Fruit fly (Drosophila melanogaster): ENCODE results near the gene CG3817.

Gene CG3817

dm6 chr3R:14879207-14879863 lies 19.2 kb upstream of the CG3817 start, which contains the start of gene CG3631 (continued):
- TF ChIP-seq CG13287 (GFP tag; IDR thresholded peaks at IDR 0.05; ENCODE audit: partially characterized antibody) (peak; percentile 56), CG10321 (GFP tag; IDR thresholded peaks at IDR 0.05) (no peak), CG9437 (GFP tag; optimal IDR thresholded peaks at IDR 0.05) (no peak), Sox102F (GFP tag; optimal IDR thresholded peaks at IDR 0.05) (no peak), CG5180 (GFP tag; optimal IDR thresholded peaks at IDR 0.05) (no peak), CG32532 (GFP tag; IDR thresholded peaks at IDR 0.05) (no peak), CG17385 (GFP tag; optimal IDR thresholded peaks at IDR 0.05) (peak; percentile 81), pum (GFP tag; optimal IDR thresholded peaks at IDR 0.05) (no peak), ssp (GFP tag; IDR thresholded peaks at IDR 0.05) (no peak), her (GFP tag; optimal IDR thresholded peaks at IDR 0.05) (no peak), mld (GFP tag; IDR thresholded peaks at IDR 0.05; ENCODE audit: partially characterized antibody) (0 out of 3 replicates have a peak, but pooled peaks have one; percentile 6), CG2875 (GFP tag; optimal IDR thresholded peaks at IDR 0.05) (no peak), Dip2 (GFP tag; IDR thresholded peaks at IDR 0.05) (no peak), Drgx (GFP tag; IDR thresholded peaks at IDR 0.05) (0 out of 2 replicates have a peak, but pooled peaks have one; percentile 16), NFAT (GFP tag; IDR thresholded peaks at IDR 0.05) (no peak), chinmo (GFP tag; IDR thresholded peaks at IDR 0.05; ENCODE audit: partially characterized antibody) (no peak), tio (GFP tag; optimal IDR thresholded peaks at IDR 0.05) (no peak), Ets97D (GFP tag; optimal IDR thresholded peaks at IDR 0.05) (peak; percentile 29), ase (GFP tag; IDR thresholded peaks at IDR 0.05) (no peak), Bteb2 (GFP tag; optimal IDR thresholded peaks at IDR 0.05) (no peak), maf-S (GFP tag; optimal IDR thresholded peaks at IDR 0.05) (no peak), NC2α (GFP tag; optimal IDR thresholded peaks at IDR 0.05) (no peak), bigmax (GFP tag; optimal IDR thresholded peaks at IDR 0.05) (no peak), Neu2 (GFP tag; optimal IDR thresholded peaks at IDR 0.05; ENCODE audit: borderline replicate concordance) (no peak), sens (GFP tag) (peak; percentile 61), seq (GFP tag; IDR thresholded peaks at IDR 0.05) (no peak), CG10431 (GFP tag; optimal IDR thresholded peaks at IDR 0.05) (no peak), CG7987 (GFP tag; optimal IDR thresholded peaks at IDR 0.05) (no peak), Lim3 (GFP tag; IDR thresholded peaks at IDR 0.05) (no peak), slp2 (GFP tag; optimal IDR thresholded peaks at IDR 0.05) (peak; percentile 3), CG3995 (GFP tag; optimal IDR thresholded peaks at IDR 0.05) (no peak), Hr78 (GFP tag; optimal IDR thresholded peaks at IDR 0.05) (no peak), org-1 (GFP tag; optimal IDR thresholded peaks at IDR 0.05) (no peak), twi (tag; optimal IDR thresholded peaks at IDR 0.05) (no peak), Fer2 (tag; optimal IDR thresholded peaks at IDR 0.05) (no peak), Sin3A (optimal IDR thresholded peaks at IDR 0.05) (peak; percentile 52), ATbp (GFP tag; optimal IDR thresholded peaks at IDR 0.05) (no peak), tin (GFP tag; optimal IDR thresholded peaks at IDR 0.05) (no peak), hbn (GFP tag; IDR thresholded peaks at IDR 0.05; ENCODE audit: partially characterized antibody) (peak; percentile 34), CG12769 (tag; optimal IDR thresholded peaks at IDR 0.05) (no peak), CG3407 (GFP tag; optimal IDR thresholded peaks at IDR 0.05) (no peak), nau (GFP tag; optimal IDR thresholded peaks at IDR 0.05) (no peak), CG7271 (tag; optimal IDR thresholded peaks at IDR 0.05) (no peak), Six4 (GFP tag; optimal IDR thresholded peaks at IDR 0.05) (no peak), nmo (GFP tag; optimal IDR thresholded peaks at IDR 0.05) (peak; percentile 10), Usf (GFP tag; optimal IDR thresholded peaks at IDR 0.05) (no peak), odd (GFP tag; optimal IDR thresholded peaks at IDR 0.05) (no peak), crp (GFP tag; optimal IDR thresholded peaks at IDR 0.05) (peak; percentile 88 to 97), CG5245 (GFP tag; optimal IDR thresholded peaks at IDR 0.05) (no peak), fd3F (GFP tag; optimal IDR thresholded peaks at IDR 0.05) (no peak)
